Worm (Caenorhabditis elegans) whole organism, L2 larva: ENCODE results near the gene vhp-1.

Experiments used
- C34F6.9 ChIP-seq: fragments of 150-350 bp; optimal IDR thresholded peaks from 2 replicates; lab custom pipeline; 2014; ENCODE audit warnings: missing biosample characterization, missing genetic modification characterization
- F13H6.1 ChIP-seq: sonication (generic microtip); optimal IDR thresholded peaks from 2 replicates; lab custom pipeline; 2016; ENCODE audit warnings: missing genetic modification characterization, missing compliant biosample characterization
- R02D3.7 ChIP-seq: fragments of 150-350 bp; optimal IDR thresholded peaks from 2 replicates; lab custom pipeline; 2014; ENCODE audit warnings: missing biosample characterization, missing genetic modification characterization
- Y55F3AM.14 ChIP-seq: fragments of 200-800 bp; sonication (Bioruptor generic); optimal IDR thresholded peaks from 2 replicates; lab custom pipeline; 2018; ENCODE audit warnings: mild to moderate bottlenecking, missing genetic modification characterization, missing compliant biosample characterization
- ZK546.5 ChIP-seq: sonication (generic microtip); optimal IDR thresholded peaks from 2 replicates; lab custom pipeline; 2017; ENCODE audit warnings: missing biosample characterization, missing genetic modification characterization
- alr-1 ChIP-seq: fragments of 150-350 bp; optimal IDR thresholded peaks from 2 replicates; lab custom pipeline; 2014; ENCODE audit warnings: missing biosample characterization, missing genetic modification characterization
- aly-2 ChIP-seq: fragments of 150-350 bp; optimal IDR thresholded peaks from 2 replicates; lab custom pipeline; 2014; ENCODE audit warnings: missing biosample characterization, missing genetic modification characterization
- ama-1 ChIP-seq: fragments of 150-350 bp; optimal IDR thresholded peaks from 2 replicates; lab custom pipeline; 2018; ENCODE audit warnings: inconsistent platforms
- blmp-1 ChIP-seq: sonication (generic microtip); optimal IDR thresholded peaks from 2 replicates; lab custom pipeline; 2017; ENCODE audit warnings: missing genetic modification characterization, mild to moderate bottlenecking, missing compliant biosample characterization, antibody characterized with exemption, moderate library complexity; ENCODE audit not compliant: insufficient read depth
- ceh-16 ChIP-seq: fragments of 150-350 bp; optimal IDR thresholded peaks from 2 replicates; lab custom pipeline; 2014; ENCODE audit warnings: missing biosample characterization, missing genetic modification characterization
- ceh-82 ChIP-seq: fragments of 150-350 bp; optimal IDR thresholded peaks from 2 replicates; lab custom pipeline; 2014; ENCODE audit warnings: missing biosample characterization, missing genetic modification characterization
- crh-2 ChIP-seq: sonication (generic microtip); optimal IDR thresholded peaks from 2 replicates; lab custom pipeline; 2017; ENCODE audit warnings: missing biosample characterization, missing genetic modification characterization
- dmd-4 ChIP-seq: sonication (generic microtip); optimal IDR thresholded peaks from 2 replicates; lab custom pipeline; 2017; ENCODE audit warnings: missing biosample characterization, missing genetic modification characterization
- egl-27 ChIP-seq: sonication (generic microtip); optimal IDR thresholded peaks from 3 replicates; lab custom pipeline; 2017; ENCODE audit warnings: missing biosample characterization, missing genetic modification reagents, missing genetic modification characterization
- elt-1 ChIP-seq: fragments of 150-350 bp; optimal IDR thresholded peaks from 2 replicates; lab custom pipeline; 2014; ENCODE audit warnings: missing biosample characterization, missing genetic modification characterization
- elt-3 ChIP-seq: sonication (generic microtip); optimal IDR thresholded peaks from 2 replicates; lab custom pipeline; 2017; ENCODE audit warnings: missing biosample characterization, missing genetic modification characterization
- fos-1 ChIP-seq: fragments of 150-350 bp; optimal IDR thresholded peaks from 2 replicates; lab custom pipeline; 2014; ENCODE audit warnings: missing biosample characterization, missing genetic modification characterization
- gmeb-1 ChIP-seq: fragments of 150-350 bp; optimal IDR thresholded peaks from 2 replicates; lab custom pipeline; 2014; ENCODE audit warnings: missing biosample characterization, missing genetic modification characterization
- lin-11 ChIP-seq: fragments of 150-350 bp; sonication (generic microtip); optimal IDR thresholded peaks from 2 replicates; lab custom pipeline; 2014; ENCODE audit warnings: missing biosample characterization, missing genetic modification characterization, inconsistent platforms, mixed read lengths
- lin-13 ChIP-seq: fragments of 150-350 bp; optimal IDR thresholded peaks from 2 replicates; lab custom pipeline; 2014; ENCODE audit warnings: missing biosample characterization, missing genetic modification reagents, missing genetic modification characterization
- lin-39 ChIP-seq: fragments of 150-350 bp; optimal IDR thresholded peaks from 2 replicates; lab custom pipeline; 2014; ENCODE audit warnings: missing biosample characterization, missing genetic modification reagents, missing genetic modification characterization
- lsy-2 ChIP-seq, 2 experiments: fragments of 150-350 bp in 1 of 2; sonication (generic microtip) in 1 of 2; optimal IDR thresholded peaks; 2 replicates each; lab custom pipeline; 2014 to 2017; ENCODE audit warnings: missing biosample characterization in 2 of 2, missing genetic modification characterization in 2 of 2
- mab-5 ChIP-seq: fragments of 150-350 bp; optimal IDR thresholded peaks from 2 replicates; lab custom pipeline; 2014; ENCODE audit warnings: missing biosample characterization, missing genetic modification characterization
- mbf-1 ChIP-seq: sonication (generic microtip); optimal IDR thresholded peaks from 2 replicates; lab custom pipeline; 2017; ENCODE audit warnings: missing biosample characterization, missing genetic modification characterization
- mdl-1 ChIP-seq, 2 experiments: fragments of 150-350 bp in 1 of 2; sonication (generic microtip) in 1 of 2; optimal IDR thresholded peaks; 2 replicates each; lab custom pipeline; 2017; ENCODE audit warnings: missing biosample characterization in 2 of 2, missing genetic modification characterization in 2 of 2
- nhr-10 ChIP-seq: sonication (generic microtip); optimal IDR thresholded peaks from 2 replicates; lab custom pipeline; 2017; ENCODE audit warnings: missing biosample characterization, missing genetic modification characterization
- nhr-11 ChIP-seq: fragments of 150-350 bp; optimal IDR thresholded peaks from 2 replicates; lab custom pipeline; 2014; ENCODE audit warnings: missing biosample characterization, missing genetic modification characterization
- nhr-12 ChIP-seq: fragments of 150-350 bp; optimal IDR thresholded peaks from 2 replicates; lab custom pipeline; 2014; ENCODE audit warnings: missing biosample characterization, missing genetic modification characterization
- nhr-129 ChIP-seq: fragments of 150-350 bp; optimal IDR thresholded peaks from 2 replicates; lab custom pipeline; 2014; ENCODE audit warnings: missing biosample characterization, missing genetic modification characterization
- nhr-21 ChIP-seq: fragments of 150-350 bp; optimal IDR thresholded peaks from 2 replicates; lab custom pipeline; 2014; ENCODE audit warnings: missing biosample characterization, missing genetic modification characterization
- nhr-23 ChIP-seq: fragments of 150-350 bp; optimal IDR thresholded peaks from 2 replicates; lab custom pipeline; 2014; ENCODE audit warnings: missing biosample characterization, missing genetic modification reagents, missing genetic modification characterization
- nhr-237 ChIP-seq: fragments of 150-350 bp; optimal IDR thresholded peaks from 2 replicates; lab custom pipeline; 2014; ENCODE audit warnings: missing biosample characterization, missing genetic modification characterization
- nhr-25 ChIP-seq: fragments of 150-350 bp; sonication (generic microtip); optimal IDR thresholded peaks from 3 replicates; lab custom pipeline; 2014; ENCODE audit warnings: missing biosample characterization, missing genetic modification characterization
- nhr-6 ChIP-seq: fragments of 150-350 bp; optimal IDR thresholded peaks from 2 replicates; lab custom pipeline; 2014; ENCODE audit warnings: missing biosample characterization, missing genetic modification characterization
- nhr-77 ChIP-seq: fragments of 150-350 bp; optimal IDR thresholded peaks from 2 replicates; lab custom pipeline; 2014; ENCODE audit warnings: missing biosample characterization, missing genetic modification characterization
- peb-1 ChIP-seq: fragments of 150-350 bp; optimal IDR thresholded peaks from 2 replicates; lab custom pipeline; 2014; ENCODE audit warnings: missing biosample characterization, missing genetic modification characterization
- sem-4 ChIP-seq: fragments of 150-350 bp; optimal IDR thresholded peaks from 2 replicates; lab custom pipeline; 2014; ENCODE audit warnings: missing biosample characterization, missing genetic modification reagents, missing genetic modification characterization
- skn-1 ChIP-seq: sonication (generic microtip); optimal IDR thresholded peaks from 2 replicates; lab custom pipeline; 2017; ENCODE audit warnings: missing biosample characterization, missing genetic modification characterization
- sma-3 ChIP-seq: sonication (generic microtip); optimal IDR thresholded peaks from 2 replicates; lab custom pipeline; 2016; ENCODE audit warnings: missing genetic modification reagents, missing genetic modification characterization, missing compliant biosample characterization
- sma-9 ChIP-seq, 2 experiments: fragments of 150-350 bp in 1 of 2; sonication (generic microtip) in 1 of 2; optimal IDR thresholded peaks; 2 replicates each; lab custom pipeline; 2014 to 2016; ENCODE audit warnings: missing genetic modification characterization in 2 of 2, mild to moderate bottlenecking in 1 of 2, missing biosample characterization in 1 of 2, missing compliant biosample characterization in 1 of 2, missing genetic modification reagents in 1 of 2, moderate library complexity in 1 of 2
- snpc-4 ChIP-seq: fragments of 150-350 bp; optimal IDR thresholded peaks from 2 replicates; lab custom pipeline; 2014; ENCODE audit warnings: missing biosample characterization, missing genetic modification characterization
- unc-39 ChIP-seq: fragments of 150-350 bp; optimal IDR thresholded peaks from 2 replicates; lab custom pipeline; 2014; ENCODE audit warnings: missing biosample characterization, missing genetic modification characterization
- unc-55 ChIP-seq: fragments of 150-350 bp; sonication (generic microtip); optimal IDR thresholded peaks from 3 replicates; lab custom pipeline; 2014; ENCODE audit warnings: missing biosample characterization, missing genetic modification reagents, missing genetic modification characterization
- unc-62 ChIP-seq: fragments of 150-350 bp; optimal IDR thresholded peaks from 2 replicates; lab custom pipeline; 2014; ENCODE audit warnings: missing biosample characterization, missing genetic modification reagents, missing genetic modification characterization
- zag-1 ChIP-seq: fragments of 150-350 bp; optimal IDR thresholded peaks from 2 replicates; lab custom pipeline; 2014; ENCODE audit warnings: missing biosample characterization, missing genetic modification characterization
- ztf-1 ChIP-seq: fragments of 200-800 bp; sonication (Bioruptor generic); conservative IDR thresholded peaks from 2 replicates; pipeline ENCODE4 v1.3.6; 2022; ENCODE audit warnings: missing genetic modification characterization, missing compliant biosample characterization
- ztf-11 ChIP-seq: sonication (generic microtip); optimal IDR thresholded peaks from 2 replicates; lab custom pipeline; 2017; ENCODE audit warnings: missing biosample characterization, missing genetic modification characterization
- ztf-4 ChIP-seq: fragments of 150-350 bp; optimal IDR thresholded peaks from 2 replicates; lab custom pipeline; 2014; ENCODE audit warnings: missing biosample characterization, missing genetic modification characterization

Gene vhp-1

DNA sequence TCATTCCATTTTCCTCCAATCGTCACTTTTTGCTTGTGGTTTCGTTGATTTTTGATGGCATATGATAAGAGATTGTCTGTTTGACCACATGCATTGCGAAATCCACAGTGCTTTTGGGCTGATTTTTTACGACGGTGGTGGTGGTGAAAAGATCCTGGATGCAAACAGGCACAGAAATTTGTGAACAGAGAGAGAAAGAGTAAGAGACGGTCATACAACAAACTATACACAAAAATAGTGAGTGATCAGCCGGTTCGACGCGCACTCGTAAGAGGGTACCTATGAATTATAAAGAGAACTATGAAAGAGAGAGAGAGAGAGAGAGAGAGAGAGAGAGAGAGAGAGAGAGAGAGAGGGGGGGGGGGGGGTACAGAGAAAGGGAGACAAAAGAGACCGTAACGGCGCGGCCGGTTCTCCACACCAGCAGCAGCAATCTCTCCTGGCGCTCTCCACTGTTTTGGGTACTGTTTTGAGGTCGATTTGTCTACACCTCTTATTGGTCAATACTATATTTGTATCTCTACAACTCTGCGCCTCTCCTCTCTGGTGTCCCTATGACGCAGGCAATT lies 1.3 kb upstream of the vhp-1 start:
- TF ChIP-seq blmp-1 (tag; lab: Kevin White, UChicago) (peak; percentile 81), ztf-4 (tag; lab: Kevin White, UChicago) (no peak), lin-11 (tag; lab: Kevin White, UChicago) (no peak), sma-9 (GFP tag; optimal IDR thresholded peaks at IDR 0.05; lab: Kevin White, UChicago) (peak; percentile 91), sma-9 (tag; optimal IDR thresholded peaks at IDR 0.05; lab: Kevin White, UChicago) (no peak), nhr-11 (tag; lab: Kevin White, UChicago) (no peak), ztf-11 (tag; lab: Kevin White, UChicago) (no peak), egl-27 (tag; lab: Kevin White, UChicago) (no peak), nhr-25 (peak; percentile 89), lin-39 (tag; lab: Kevin White, UChicago) (no peak), ceh-82 (no peak), fos-1 (tag; lab: Kevin White, UChicago) (peak; percentile 44), nhr-77 (no peak), mdl-1 (tag; optimal IDR thresholded peaks at IDR 0.05; lab: Kevin White, UChicago) (no peak), zag-1 (no peak), unc-62 (GFP tag; lab: Kevin White, UChicago) (no peak), nhr-6 (tag; lab: Kevin White, UChicago) (no peak), unc-39 (tag; lab: Kevin White, UChicago) (no peak), nhr-129 (tag; lab: Kevin White, UChicago) (peak; percentile 49), unc-55 (GFP tag; lab: Kevin White, UChicago) (no peak), alr-1 (tag; lab: Kevin White, UChicago) (no peak), ceh-16 (tag; lab: Kevin White, UChicago) (peak; percentile 50), aly-2 (no peak), ama-1 (lab: Kevin White, UChicago) (no peak), nhr-23 (tag; lab: Kevin White, UChicago) (no peak), elt-1 (no peak), sem-4 (tag; lab: Kevin White, UChicago) (no peak), crh-2 (no peak), dmd-4 (tag; lab: Kevin White, UChicago) (no peak), mbf-1 (tag; lab: Kevin White, UChicago) (no peak), ztf-1 (GFP tag; lab: Robert Waterston, UW) (no peak), nhr-12 (tag; lab: Kevin White, UChicago) (no peak), skn-1 (tag; lab: Kevin White, UChicago) (no peak), F13H6.1 (tag; lab: Kevin White, UChicago) (peak; percentile 86), R02D3.7 (no peak), lin-13 (GFP tag; lab: Kevin White, UChicago) (no peak), snpc-4 (no peak), nhr-21 (tag; lab: Kevin White, UChicago) (peak; percentile 61), gmeb-1 (peak; percentile 57), nhr-10 (tag; lab: Kevin White, UChicago) (no peak), lsy-2 (tag; optimal IDR thresholded peaks at IDR 0.05; lab: Kevin White, UChicago) (peak in 1 of 2 experiments; percentile 45), elt-3 (tag; lab: Kevin White, UChicago) (no peak), Y55F3AM.14 (GFP tag; lab: Kevin White, UChicago) (peak; percentile 80), peb-1 (tag; lab: Kevin White, UChicago) (no peak), nhr-237 (tag; lab: Kevin White, UChicago) (no peak), mab-5 (tag; lab: Kevin White, UChicago) (no peak), sma-3 (GFP tag; lab: Kevin White, UChicago) (peak; percentile 55), ZK546.5 (tag; lab: Kevin White, UChicago) (no peak), C34F6.9 (tag; lab: Kevin White, UChicago) (no peak)
